Worm (Caenorhabditis elegans): Measurements from ENCODE around the gene F26H11.4.

Gene F26H11.4

ce11 chrII:14404741-14405488 lies 3.5 kb upstream of the F26H11.4 start (continued):
- TF ChIP-seq jun-1 (tag; optimal IDR thresholded peaks at IDR 0.05) = no peak
- TF ChIP-seq T20F7.1 (GFP tag; optimal IDR thresholded peaks at IDR 0.05) = no peak
- no peak for TF ChIP-seq vab-7 (GFP tag; IDR thresholded peaks at IDR 0.05)
- no peak for TF ChIP-seq ama-1 (optimal IDR thresholded peaks at IDR 0.05)
- TF ChIP-seq ceh-82 (tag; optimal IDR thresholded peaks at IDR 0.05) = no peak
- peak; percentile 58 for TF ChIP-seq zip-2 (tag; optimal IDR thresholded peaks at IDR 0.05)
- no peak for TF ChIP-seq duxl-1 (tag; optimal IDR thresholded peaks at IDR 0.05; ENCODE audit: poor library complexity)
- no peak for TF ChIP-seq lim-7 (GFP tag; IDR thresholded peaks at IDR 0.05)
- TF ChIP-seq rbr-2 (tag; optimal IDR thresholded peaks at IDR 0.05) = peak; percentile 84
- TF ChIP-seq F10B5.3 (tag; optimal IDR thresholded peaks at IDR 0.05) = peak; percentile 42
- TF ChIP-seq lin-39 (tag; optimal IDR thresholded peaks at IDR 0.05) = no peak
- TF ChIP-seq mxl-3 (GFP tag; optimal IDR thresholded peaks at IDR 0.05) = peak; percentile 70

- TF ChIP-seq ceh-20 (GFP tag; IDR thresholded peaks at IDR 0.05) (0 out of 2 replicates have a peak, but pooled peaks have one; percentile 1), aha-1 (tag) (peak; percentile 38), mep-1 (tag; optimal IDR thresholded peaks at IDR 0.05) (no peak), pqm-1 (tag; optimal IDR thresholded peaks at IDR 0.05) (no peak), spr-3 (GFP tag; optimal IDR thresholded peaks at IDR 0.05) (no peak), ctbp-1 (GFP tag; IDR thresholded peaks at IDR 0.05) (no peak), ceh-82 (tag; optimal IDR thresholded peaks at IDR 0.05) (no peak), daf-16 (GFP tag; optimal IDR thresholded peaks at IDR 0.05) (no peak), daf-16 (tag; optimal IDR thresholded peaks at IDR 0.05) (peak; percentile 12), nhr-10 (tag; optimal IDR thresholded peaks at IDR 0.05) (no peak), F10B5.3 (tag; optimal IDR thresholded peaks at IDR 0.05) (peak; percentile 10), sdz-12 (GFP tag; optimal IDR thresholded peaks at IDR 0.05) (no peak), lin-13 (GFP tag; optimal IDR thresholded peaks at IDR 0.05) (peak; percentile 6), spr-1 (tag; optimal IDR thresholded peaks at IDR 0.05) (no peak), madf-9 (GFP tag; conservative IDR thresholded peaks at IDR 0.05) (no peak)
These were observed 2.8 kb upstream of the F26H11.4 start for ce11 chrII:14405489-14406059.

- TF ChIP-seq arid-1 (GFP tag; conservative IDR thresholded peaks at IDR 0.05) = no peak
- peak in 1 of 2 experiments; percentile 61 for TF ChIP-seq unc-62 (GFP tag; optimal IDR thresholded peaks at IDR 0.05 in 1 of 2)
- TF ChIP-seq unc-62 (tag; optimal IDR thresholded peaks at IDR 0.05) = no peak
- TF ChIP-seq aha-1 (tag) = peak; percentile 88
- no peak for TF ChIP-seq nhr-237 (tag; optimal IDR thresholded peaks at IDR 0.05)
- TF ChIP-seq lir-3 (tag; optimal IDR thresholded peaks at IDR 0.05) = no peak
- TF ChIP-seq nhr-42 (GFP tag; IDR thresholded peaks at IDR 0.05) = no peak
- no peak for TF ChIP-seq lim-7 (GFP tag; IDR thresholded peaks at IDR 0.05)
- TF ChIP-seq Y105C5A.15 (GFP tag; IDR thresholded peaks at IDR 0.05) = no peak
- TF ChIP-seq daf-19 (GFP tag; conservative IDR thresholded peaks at IDR 0.05) = 0 out of 2 replicates have a peak, but pooled peaks have one; percentile 11
- TF ChIP-seq duxl-1 (tag; optimal IDR thresholded peaks at IDR 0.05; ENCODE audit: poor library complexity) = peak; percentile 7
- TF ChIP-seq jun-1 (tag; optimal IDR thresholded peaks at IDR 0.05) = no peak
- no peak for TF ChIP-seq fos-1 (tag; optimal IDR thresholded peaks at IDR 0.05)
- no peak for TF ChIP-seq snpc-1.2 (GFP tag; IDR thresholded peaks at IDR 0.05)
- TF ChIP-seq nhr-76 (tag; optimal IDR thresholded peaks at IDR 0.05) = no peak
- TF ChIP-seq Y48G9A.11 (GFP tag; IDR thresholded peaks at IDR 0.05) = no peak
- no peak for TF ChIP-seq daf-16 (GFP tag; optimal IDR thresholded peaks at IDR 0.05)
- no peak for TF ChIP-seq daf-16 (tag; optimal IDR thresholded peaks at IDR 0.05)
- TF ChIP-seq ZK546.5 (tag; optimal IDR thresholded peaks at IDR 0.05) = no peak
- no peak for TF ChIP-seq Y5F2A.4 (GFP tag; optimal IDR thresholded peaks at IDR 0.05)
- TF ChIP-seq lsy-2 (tag; optimal IDR thresholded peaks at IDR 0.05) = peak in 1 of 2 experiments; percentile 11
- no peak for TF ChIP-seq ztf-7 (tag; optimal IDR thresholded peaks at IDR 0.05)
- TF ChIP-seq lin-38 (GFP tag; IDR thresholded peaks at IDR 0.05) = no peak; the same call in 1 of the 2 replicates
- no peak for TF ChIP-seq hlh-30 (tag; optimal IDR thresholded peaks at IDR 0.05; ENCODE audit: insufficient read depth)
- peak; percentile 67; the same call in 1 of the 2 replicates for TF ChIP-seq set-16 (GFP tag; IDR thresholded peaks at IDR 0.05)
- no peak for TF ChIP-seq lin-39 (tag; optimal IDR thresholded peaks at IDR 0.05)
- TF ChIP-seq zag-1 (tag; optimal IDR thresholded peaks at IDR 0.05) = no peak
- no peak for TF ChIP-seq nhr-77 (tag; optimal IDR thresholded peaks at IDR 0.05)
These were observed 2.1 kb upstream of the F26H11.4 start for ce11 chrII:14406117-14406935.
